Worm (Caenorhabditis elegans) whole organism, young adult: Measurements from ENCODE around the gene scl-5.

ENCODE experiments used
- D2030.7 ChIP-seq: fragments of 200-800 bp; sonication (Bioruptor generic); IDR thresholded peaks from 2 replicates; pipeline ENCODE4 v1.3.6; 2022; ENCODE audit warnings: missing genetic modification reagents, missing genetic modification characterization, missing compliant biosample characterization
- F10E7.11 ChIP-seq: sonication (generic microtip); optimal IDR thresholded peaks from 2 replicates; lab custom pipeline; 2017; ENCODE audit warnings: mild to moderate bottlenecking, missing genetic modification characterization, moderate library complexity, missing compliant biosample characterization
- F33H1.4 ChIP-seq: fragments of 200-800 bp; sonication (Bioruptor generic); IDR thresholded peaks from 2 replicates; pipeline ENCODE4 v1.3.6; 2022; ENCODE audit warnings: missing genetic modification reagents, missing genetic modification characterization, missing compliant biosample characterization
- F52B5.7 ChIP-seq: sonication (generic microtip); optimal IDR thresholded peaks from 2 replicates; lab custom pipeline; 2016; ENCODE audit warnings: mild to moderate bottlenecking, missing genetic modification characterization, missing compliant biosample characterization
- F57A8.1 ChIP-seq: fragments of 200-800 bp; sonication (Bioruptor generic); optimal IDR thresholded peaks from 2 replicates; lab custom pipeline; 2018; ENCODE audit warnings: mild to moderate bottlenecking, missing genetic modification characterization, moderate library complexity, missing compliant biosample characterization
- K12H6.12 ChIP-seq: fragments of 200-800 bp; sonication (Bioruptor generic); optimal IDR thresholded peaks from 2 replicates; lab custom pipeline; 2018; ENCODE audit warnings: mild to moderate bottlenecking, missing genetic modification characterization, missing compliant biosample characterization
- T26A5.8 ChIP-seq: sonication (generic microtip); optimal IDR thresholded peaks from 2 replicates; lab custom pipeline; 2016; ENCODE audit warnings: missing genetic modification characterization, missing compliant biosample characterization
- Y95B8A.8 ChIP-seq: fragments of 200-800 bp; sonication (Bioruptor generic); IDR thresholded peaks from 2 replicates; pipeline ENCODE4 v1.3.6; 2022; ENCODE audit warnings: missing genetic modification reagents, missing genetic modification characterization, missing compliant biosample characterization
- akir-1 ChIP-seq: fragments of 200-800 bp; sonication (Bioruptor generic); optimal IDR thresholded peaks from 2 replicates; lab custom pipeline; 2018; ENCODE audit warnings: mild to moderate bottlenecking, missing genetic modification characterization, moderate library complexity, missing compliant biosample characterization
- ama-1 ChIP-seq, 3 experiments: fragments of 150-350 bp in 1 of 3; sonication (generic microtip) in 2 of 3; optimal IDR thresholded peaks; 2 replicates each; lab custom pipeline; 2014 to 2018; ENCODE audit warnings: missing biosample characterization in 2 of 3, missing genetic modification characterization in 2 of 3, missing genetic modification reagents in 2 of 3
- atf-7 ChIP-seq: sonication (generic microtip); optimal IDR thresholded peaks from 2 replicates; lab custom pipeline; 2017; ENCODE audit warnings: mild to moderate bottlenecking, missing genetic modification characterization, missing compliant biosample characterization
- athp-1 ChIP-seq: sonication (generic microtip); optimal IDR thresholded peaks from 2 replicates; lab custom pipeline; 2017; ENCODE audit warnings: mild to moderate bottlenecking, missing genetic modification characterization, missing compliant biosample characterization
- attf-6 ChIP-seq: fragments of 200-800 bp; sonication (Bioruptor generic); IDR thresholded peaks from 2 replicates; pipeline ENCODE4 v1.3.6; 2022; ENCODE audit warnings: missing genetic modification reagents, missing genetic modification characterization, missing compliant biosample characterization
- ccch-3 ChIP-seq: fragments of 200-800 bp; sonication (Bioruptor generic); optimal IDR thresholded peaks from 2 replicates; lab custom pipeline; 2018; ENCODE audit warnings: mild to moderate bottlenecking, missing genetic modification characterization, missing compliant biosample characterization
- cebp-1 ChIP-seq, 2 experiments: fragments of 200-800 bp in 1 of 2; sonication (Bioruptor generic) in 1 of 2; sonication (generic microtip) in 1 of 2; IDR thresholded peaks in 1 of 2; optimal IDR thresholded peaks in 1 of 2; 2 replicates each; pipeline versions ENCODE4 v1.3.6 to Lab custom; 2017 to 2022; ENCODE audit warnings: missing compliant biosample characterization in 2 of 2, missing genetic modification characterization in 2 of 2, mild to moderate bottlenecking in 1 of 2, missing genetic modification reagents in 1 of 2, moderate library complexity in 1 of 2
- cebp-2 ChIP-seq: fragments of 200-800 bp; sonication (Bioruptor generic); IDR thresholded peaks from 2 replicates; pipeline ENCODE4 v1.3.6; 2022; ENCODE audit warnings: missing genetic modification characterization, missing compliant biosample characterization
- efl-1 ChIP-seq: fragments of 150-350 bp; optimal IDR thresholded peaks from 2 replicates; lab custom pipeline; 2014; ENCODE audit warnings: missing biosample characterization, missing genetic modification reagents, missing genetic modification characterization
- egl-18 ChIP-seq: fragments of 200-800 bp; sonication (Bioruptor generic); IDR thresholded peaks from 2 replicates; pipeline ENCODE4 v1.3.6; 2022; ENCODE audit warnings: missing genetic modification reagents, missing genetic modification characterization, missing compliant biosample characterization
- egrh-3 ChIP-seq: fragments of 200-800 bp; sonication (Bioruptor generic); IDR thresholded peaks from 2 replicates; pipeline ENCODE4 v1.3.6; 2022; ENCODE audit warnings: missing genetic modification reagents, missing genetic modification characterization, missing compliant biosample characterization
- ekl-4 ChIP-seq: fragments of 200-800 bp; sonication (Bioruptor generic); IDR thresholded peaks from 2 replicates; pipeline ENCODE4 v1.3.6; 2022; ENCODE audit warnings: missing genetic modification reagents, missing genetic modification characterization, missing compliant biosample characterization
- hlh-12 ChIP-seq: sonication (generic microtip); optimal IDR thresholded peaks from 2 replicates; lab custom pipeline; 2016; ENCODE audit warnings: missing genetic modification characterization, missing compliant biosample characterization
- hmg-1.2 ChIP-seq: fragments of 200-800 bp; sonication (Bioruptor generic); IDR thresholded peaks from 2 replicates; pipeline ENCODE4 v1.3.6; 2022; ENCODE audit warnings: missing genetic modification reagents, missing genetic modification characterization, missing compliant biosample characterization
- hrde-1 ChIP-seq: sonication (generic microtip); optimal IDR thresholded peaks from 2 replicates; lab custom pipeline; 2016; ENCODE audit warnings: missing genetic modification characterization, mild to moderate bottlenecking, missing compliant biosample characterization, moderate library complexity, missing genotype, missing genetic modification reagents, borderline replicate concordance
- madf-8 ChIP-seq: fragments of 200-800 bp; sonication (Bioruptor generic); conservative IDR thresholded peaks from 2 replicates; pipeline ENCODE4 v1.3.6; 2022; ENCODE audit warnings: missing genetic modification reagents, missing genetic modification characterization, missing compliant biosample characterization
- mes-4 ChIP-seq: sonication (generic microtip); optimal IDR thresholded peaks from 2 replicates; lab custom pipeline; 2016; ENCODE audit warnings: missing genotype, missing genetic modification characterization, missing compliant biosample characterization
- nfya-2 ChIP-seq: fragments of 200-800 bp; sonication (Bioruptor generic); IDR thresholded peaks from 2 replicates; pipeline ENCODE4 v1.3.6; 2022; ENCODE audit warnings: missing genetic modification reagents, missing genetic modification characterization, missing compliant biosample characterization
- nhr-27 ChIP-seq: fragments of 200-800 bp; sonication (Bioruptor generic); optimal IDR thresholded peaks from 2 replicates; lab custom pipeline; 2018; ENCODE audit warnings: mild to moderate bottlenecking, missing genetic modification characterization, moderate library complexity, missing compliant biosample characterization
- nhr-80 ChIP-seq: sonication (generic microtip); optimal IDR thresholded peaks from 2 replicates; lab custom pipeline; 2016; ENCODE audit warnings: missing genetic modification characterization, missing compliant biosample characterization
- nhr-90 ChIP-seq: sonication (generic microtip); optimal IDR thresholded peaks from 2 replicates; lab custom pipeline; 2016; ENCODE audit warnings: missing genotype, mild to moderate bottlenecking, missing genetic modification characterization, missing compliant biosample characterization
- snpc-3.4 ChIP-seq: sonication (generic microtip); optimal IDR thresholded peaks from 2 replicates; lab custom pipeline; 2017; ENCODE audit warnings: missing genetic modification characterization, mild to moderate bottlenecking, missing compliant biosample characterization, antibody characterized with exemption, moderate library complexity, missing genotype, missing genetic modification reagents
- snpc-4 ChIP-seq, 5 experiments: fragments of 150-350 bp in 1 of 5; sonication (generic microtip) in 4 of 5; optimal IDR thresholded peaks; 2 replicates each; lab custom pipeline; 2014 to 2018; ENCODE audit warnings: missing genetic modification characterization in 5 of 5, missing biosample characterization in 3 of 5, antibody characterized with exemption in 2 of 5, mild to moderate bottlenecking in 2 of 5, missing compliant biosample characterization in 2 of 5, missing genotype in 2 of 5, moderate library complexity in 2 of 5, missing genetic modification reagents in 1 of 5
- somi-1 ChIP-seq: fragments of 200-800 bp; sonication (Bioruptor generic); optimal IDR thresholded peaks from 2 replicates; lab custom pipeline; 2018; ENCODE audit warnings: mild to moderate bottlenecking, missing genetic modification characterization, missing compliant biosample characterization
- tbp1 ChIP-seq: fragments of 200-800 bp; sonication (Bioruptor generic); optimal IDR thresholded peaks from 2 replicates; lab custom pipeline; 2018; ENCODE audit warnings: mild to moderate bottlenecking, missing genetic modification characterization, missing compliant biosample characterization
- tbx-9 ChIP-seq: sonication (generic microtip); optimal IDR thresholded peaks from 2 replicates; lab custom pipeline; 2016; ENCODE audit warnings: borderline replicate concordance, missing genetic modification characterization, inconsistent platforms, missing compliant biosample characterization
- tlf-1 ChIP-seq: fragments of 200-800 bp; sonication (Bioruptor generic); optimal IDR thresholded peaks from 2 replicates; lab custom pipeline; 2018; ENCODE audit warnings: mild to moderate bottlenecking, missing genetic modification characterization, missing compliant biosample characterization
- unc-130 ChIP-seq: sonication (generic microtip); optimal IDR thresholded peaks from 2 replicates; lab custom pipeline; 2016; ENCODE audit warnings: missing genetic modification reagents, missing genetic modification characterization, missing compliant biosample characterization
- xnd-1 ChIP-seq: sonication (generic microtip); optimal IDR thresholded peaks from 2 replicates; lab custom pipeline; 2016; ENCODE audit warnings: missing genotype, missing genetic modification reagents, missing genetic modification characterization, missing compliant biosample characterization
- zfh-2 ChIP-seq: fragments of 200-800 bp; sonication (Bioruptor generic); conservative IDR thresholded peaks from 2 replicates; pipeline ENCODE4 v1.3.6; 2022; ENCODE audit warnings: missing genetic modification reagents, missing genetic modification characterization, missing compliant biosample characterization
- zim-3 ChIP-seq: sonication (generic microtip); optimal IDR thresholded peaks from 2 replicates; lab custom pipeline; 2017; ENCODE audit warnings: mild to moderate bottlenecking, missing genetic modification characterization, moderate library complexity, missing compliant biosample characterization
- ztf-18 ChIP-seq: sonication (generic microtip); optimal IDR thresholded peaks from 2 replicates; lab custom pipeline; 2016; ENCODE audit warnings: missing genotype, mild to moderate bottlenecking, missing genetic modification characterization, missing compliant biosample characterization
- ztf-22 ChIP-seq: fragments of 200-800 bp; sonication (Bioruptor generic); optimal IDR thresholded peaks from 2 replicates; lab custom pipeline; 2018; ENCODE audit warnings: mild to moderate bottlenecking, missing genetic modification characterization, moderate library complexity, missing compliant biosample characterization
- ztf-28 ChIP-seq: fragments of 200-800 bp; sonication (Bioruptor generic); IDR thresholded peaks from 2 replicates; pipeline ENCODE4 v1.3.6; 2022; ENCODE audit warnings: missing genetic modification reagents, missing genetic modification characterization, missing compliant biosample characterization

scl-5 gene

DNA sequence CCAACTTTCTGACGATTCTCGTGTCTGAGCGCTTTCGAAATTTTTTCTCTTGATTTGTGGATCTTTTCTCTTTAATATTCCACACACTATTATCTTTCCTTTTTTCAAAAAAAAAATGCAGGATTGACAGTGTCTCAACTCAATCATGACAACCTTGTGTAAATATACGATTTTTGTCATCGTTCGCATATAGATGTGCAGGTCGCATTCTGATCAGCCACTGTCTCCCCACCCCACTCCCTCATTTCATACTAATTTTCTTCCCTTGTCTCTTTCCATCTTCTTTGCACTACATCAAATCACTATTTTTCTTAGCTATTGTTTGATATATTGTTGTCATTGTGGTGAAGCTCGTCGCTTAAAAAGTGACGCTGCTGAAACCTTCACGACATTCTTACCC is 28.5 kb upstream of the scl-5 start (continued):
- TF ChIP-seq cebp-1 (GFP tag; IDR thresholded peaks at IDR 0.05; lab: Robert Waterston, UW) (no peak), cebp-1 (tag; optimal IDR thresholded peaks at IDR 0.05; lab: Kevin White, UChicago) (peak; percentile 14), F52B5.7 (peak; percentile 73), hrde-1 (tag; lab: Kevin White, UChicago) (peak; percentile 37), zim-3 (tag; lab: Kevin White, UChicago) (no peak), hlh-12 (no peak), ztf-22 (no peak), nfya-2 (GFP tag; lab: Robert Waterston, UW) (no peak), ztf-28 (GFP tag; lab: Robert Waterston, UW) (no peak), tbp1 (no peak), egl-18 (GFP tag; lab: Robert Waterston, UW) (no peak), akir-1 (GFP tag; lab: Kevin White, UChicago) (no peak), xnd-1 (tag; lab: Kevin White, UChicago) (no peak), F57A8.1 (no peak), zfh-2 (GFP tag; lab: Robert Waterston, UW) (no peak), F10E7.11 (tag; lab: Kevin White, UChicago) (no peak), snpc-3.4 (no peak), egrh-3 (GFP tag; lab: Robert Waterston, UW) (no peak), madf-8 (GFP tag; lab: Robert Waterston, UW) (no peak), tlf-1 (GFP tag; lab: Kevin White, UChicago) (no peak), T26A5.8 (no peak), ekl-4 (GFP tag; lab: Robert Waterston, UW) (no peak), ama-1 (optimal IDR thresholded peaks at IDR 0.05; lab: Kevin White, UChicago) (no peak), ama-1 (GFP tag; optimal IDR thresholded peaks at IDR 0.05; lab: Kevin White, UChicago) (peak in 1 of 2 experiments; percentile 32), D2030.7 (no peak), efl-1 (no peak), K12H6.12 (tag; lab: Kevin White, UChicago) (no peak), athp-1 (tag; lab: Kevin White, UChicago) (peak; percentile 40), ztf-18 (tag; lab: Kevin White, UChicago) (no peak), nhr-90 (tag; lab: Kevin White, UChicago) (no peak), ccch-3 (GFP tag; lab: Kevin White, UChicago) (no peak), tbx-9 (tag; lab: Kevin White, UChicago) (no peak), F33H1.4 (no peak), cebp-2 (GFP tag; lab: Robert Waterston, UW) (no peak), snpc-4 (GFP tag; optimal IDR thresholded peaks at IDR 0.05; lab: Kevin White, UChicago) (no peak), snpc-4 (tag; optimal IDR thresholded peaks at IDR 0.05; lab: Kevin White, UChicago) (peak in 1 of 4 experiments; percentile 19), atf-7 (tag; lab: Kevin White, UChicago) (no peak), mes-4 (tag; lab: Kevin White, UChicago) (no peak), nhr-80 (no peak), attf-6 (0 out of 2 replicates have a peak, but pooled peaks have one; percentile 20), hmg-1.2 (GFP tag; lab: Robert Waterston, UW) (no peak), nhr-27 (no peak), somi-1 (GFP tag; lab: Kevin White, UChicago) (no peak), unc-130 (GFP tag; lab: Kevin White, UChicago) (no peak), Y95B8A.8 (GFP tag; lab: Robert Waterston, UW) (no peak)
